Worm (Caenorhabditis elegans) whole organism, L1 larva: ENCODE measurements around the gene C16C10.2.

Source experiments
- C34B4.2 ChIP-seq: sonication (generic microtip); optimal IDR thresholded peaks from 2 replicates; lab custom pipeline; 2017; ENCODE audit warnings: mild to moderate bottlenecking, missing genetic modification characterization, missing compliant biosample characterization
- F16B12.6 ChIP-seq: fragments of 150-350 bp; optimal IDR thresholded peaks from 2 replicates; lab custom pipeline; 2014; ENCODE audit warnings: missing biosample characterization, missing genetic modification characterization
- Y116A8C.19 ChIP-seq: sonication (generic microtip); optimal IDR thresholded peaks from 2 replicates; lab custom pipeline; 2016; ENCODE audit warnings: missing compliant biosample characterization, missing genetic modification characterization, borderline replicate concordance
- aha-1 ChIP-seq: fragments of 150-350 bp; optimal IDR thresholded peaks from 2 replicates; lab custom pipeline; 2014; ENCODE audit warnings: missing biosample characterization, missing genetic modification characterization
- ama-1 ChIP-seq: fragments of 150-350 bp; optimal IDR thresholded peaks from 2 replicates; lab custom pipeline; 2014
- ceh-8 ChIP-seq: fragments of 200-800 bp; sonication (Bioruptor generic); optimal IDR thresholded peaks from 2 replicates; lab custom pipeline; 2018; ENCODE audit warnings: mild to moderate bottlenecking, missing genetic modification characterization, moderate library complexity, missing compliant biosample characterization
- ceh-90 ChIP-seq: sonication (generic microtip); optimal IDR thresholded peaks from 2 replicates; lab custom pipeline; 2016; ENCODE audit warnings: missing genetic modification characterization, missing compliant biosample characterization
- efl-1 ChIP-seq, 4 experiments: fragments of 150-350 bp; optimal IDR thresholded peaks in 3 of 4; peaks in 1 of 4; 1 replicate in 1 of 4; 2 replicates in 3 of 4; lab custom pipeline; 2014; ENCODE audit warnings: missing biosample characterization in 2 of 4, missing genetic modification characterization in 2 of 4, missing genetic modification reagents in 2 of 4
- efl-3 ChIP-seq: fragments of 200-800 bp; sonication (Bioruptor generic); optimal IDR thresholded peaks from 2 replicates; lab custom pipeline; 2018; ENCODE audit warnings: mild to moderate bottlenecking, missing genetic modification characterization, missing compliant biosample characterization
- egl-27 ChIP-seq, 2 experiments: fragments of 150-350 bp in 1 of 2; sonication (generic microtip); optimal IDR thresholded peaks; 3 replicates each; lab custom pipeline; 2017 to 2018; ENCODE audit warnings: missing biosample characterization in 2 of 2, missing genetic modification characterization in 2 of 2, missing genetic modification reagents in 2 of 2
- elt-3 ChIP-seq, 6 experiments: fragments of 150-350 bp in 1 of 6; sonication (generic microtip); optimal IDR thresholded peaks; 2 replicates each; lab custom pipeline; 2017 to 2018; ENCODE audit warnings: missing biosample characterization in 6 of 6, missing genetic modification characterization in 6 of 6, inconsistent platforms in 1 of 6
- grh-1 ChIP-seq: fragments of 200-800 bp; sonication (Bioruptor generic); IDR thresholded peaks from 2 replicates; pipeline ENCODE4 v1.3.6; 2022; ENCODE audit warnings: missing genetic modification reagents, missing genetic modification characterization, missing compliant biosample characterization
- hlh-17 ChIP-seq: fragments of 200-800 bp; sonication (Bioruptor generic); optimal IDR thresholded peaks from 2 replicates; lab custom pipeline; 2018; ENCODE audit warnings: missing genetic modification characterization, mild to moderate bottlenecking, missing compliant biosample characterization, moderate library complexity, borderline replicate concordance
- isw-1 ChIP-seq: fragments of 200-800 bp; sonication (Bioruptor generic); IDR thresholded peaks from 2 replicates; pipeline ENCODE4 v1.3.6; 2022; ENCODE audit warnings: missing genetic modification characterization, missing compliant biosample characterization
- jun-1 ChIP-seq: fragments of 150-350 bp; optimal IDR thresholded peaks from 2 replicates; lab custom pipeline; 2014; ENCODE audit warnings: missing biosample characterization, missing genetic modification reagents, missing genetic modification characterization
- lin-13 ChIP-seq: fragments of 150-350 bp; optimal IDR thresholded peaks from 2 replicates; lab custom pipeline; 2014; ENCODE audit warnings: missing biosample characterization, missing genetic modification reagents, missing genetic modification characterization
- lin-14 ChIP-seq: fragments of 200-800 bp; sonication (Bioruptor generic); optimal IDR thresholded peaks from 2 replicates; lab custom pipeline; 2018; ENCODE audit warnings: mild to moderate bottlenecking, missing genetic modification characterization, moderate library complexity, missing compliant biosample characterization
- lin-15B ChIP-seq: fragments of 150-350 bp; sonication (generic microtip); optimal IDR thresholded peaks from 3 replicates; lab custom pipeline; 2014; ENCODE audit warnings: missing biosample characterization, missing genetic modification characterization
- lin-35 ChIP-seq, 2 experiments: fragments of 150-350 bp; optimal IDR thresholded peaks; 2 replicates each; lab custom pipeline; 2014; ENCODE audit warnings: missing biosample characterization in 2 of 2, missing genetic modification characterization in 2 of 2, missing genetic modification reagents in 2 of 2
- lin-39 ChIP-seq: fragments of 150-350 bp; optimal IDR thresholded peaks from 2 replicates; lab custom pipeline; 2014; ENCODE audit warnings: missing biosample characterization, missing genetic modification reagents, missing genetic modification characterization
- lir-3 ChIP-seq: sonication (generic microtip); optimal IDR thresholded peaks from 2 replicates; lab custom pipeline; 2016; ENCODE audit warnings: mild to moderate bottlenecking, missing genetic modification characterization, moderate library complexity, missing compliant biosample characterization; ENCODE audit not compliant: poor library complexity
- mdl-1 ChIP-seq, 2 experiments: fragments of 150-350 bp; optimal IDR thresholded peaks; 2 replicates each; lab custom pipeline; 2014 to 2017; ENCODE audit warnings: missing biosample characterization in 2 of 2, missing genetic modification characterization in 2 of 2, inconsistent platforms in 1 of 2
- mef-2 ChIP-seq: fragments of 150-350 bp; optimal IDR thresholded peaks from 2 replicates; lab custom pipeline; 2014; ENCODE audit warnings: missing biosample characterization, missing genetic modification characterization
- mep-1 ChIP-seq: fragments of 150-350 bp; optimal IDR thresholded peaks from 2 replicates; lab custom pipeline; 2014; ENCODE audit warnings: missing biosample characterization, missing genetic modification characterization
- nhr-11 ChIP-seq: fragments of 150-350 bp; optimal IDR thresholded peaks from 2 replicates; lab custom pipeline; 2014; ENCODE audit warnings: missing biosample characterization, missing genetic modification characterization
- nhr-12 ChIP-seq: sonication (generic microtip); optimal IDR thresholded peaks from 2 replicates; lab custom pipeline; 2017; ENCODE audit warnings: missing biosample characterization, missing genetic modification characterization
- nhr-19 ChIP-seq: fragments of 200-800 bp; sonication (Bioruptor generic); conservative IDR thresholded peaks from 2 replicates; pipeline ENCODE4 v1.3.6; 2022; ENCODE audit warnings: missing genetic modification characterization, missing compliant biosample characterization
- nhr-20 ChIP-seq: sonication (generic microtip); optimal IDR thresholded peaks from 2 replicates; lab custom pipeline; 2016; ENCODE audit warnings: mild to moderate bottlenecking, missing genetic modification characterization, missing compliant biosample characterization
- nhr-47 ChIP-seq: sonication (generic microtip); optimal IDR thresholded peaks from 2 replicates; lab custom pipeline; 2016; ENCODE audit warnings: mild to moderate bottlenecking, missing genetic modification characterization, moderate library complexity, missing compliant biosample characterization
- nhr-76 ChIP-seq: sonication (generic microtip); optimal IDR thresholded peaks from 2 replicates; lab custom pipeline; 2017; ENCODE audit warnings: missing biosample characterization, missing genetic modification characterization
- nhr-84 ChIP-seq: sonication (generic microtip); optimal IDR thresholded peaks from 2 replicates; lab custom pipeline; 2017; ENCODE audit warnings: missing biosample characterization, missing genetic modification characterization
- nhr-85 ChIP-seq: sonication (generic microtip); peaks from one replicate; lab custom pipeline; 2016; ENCODE audit warnings: missing genetic modification characterization, inconsistent platforms, missing compliant biosample characterization
- rnt-1 ChIP-seq: sonication (generic microtip); optimal IDR thresholded peaks from 2 replicates; lab custom pipeline; 2016; ENCODE audit warnings: mild to moderate bottlenecking, missing genetic modification characterization, moderate library complexity, missing compliant biosample characterization
- skn-1 ChIP-seq: fragments of 150-350 bp; optimal IDR thresholded peaks from 2 replicates; lab custom pipeline; 2014; ENCODE audit warnings: missing biosample characterization, missing genetic modification characterization
- sox-4 ChIP-seq: sonication (generic microtip); optimal IDR thresholded peaks from 2 replicates; lab custom pipeline; 2016; ENCODE audit warnings: missing genetic modification characterization, missing compliant biosample characterization
- sptf-1 ChIP-seq: fragments of 150-350 bp; optimal IDR thresholded peaks from 2 replicates; lab custom pipeline; 2014; ENCODE audit warnings: missing biosample characterization, missing genetic modification characterization
- swsn-7 ChIP-seq: sonication (generic microtip); optimal IDR thresholded peaks from 2 replicates; lab custom pipeline; 2016; ENCODE audit warnings: missing genetic modification characterization, missing compliant biosample characterization
- unc-86 ChIP-seq: sonication (generic microtip); optimal IDR thresholded peaks from 2 replicates; lab custom pipeline; 2016; ENCODE audit warnings: missing genetic modification characterization, missing compliant biosample characterization
- unc-98 ChIP-seq: fragments of 200-800 bp; sonication (Bioruptor generic); IDR thresholded peaks from 2 replicates; pipeline ENCODE4 v1.3.6; 2022; ENCODE audit warnings: missing genetic modification characterization, missing compliant biosample characterization
- xbp-1 ChIP-seq: sonication (generic microtip); optimal IDR thresholded peaks from 2 replicates; lab custom pipeline; 2016; ENCODE audit warnings: missing genetic modification characterization, missing compliant biosample characterization
- zag-1 ChIP-seq: fragments of 150-350 bp; optimal IDR thresholded peaks from 2 replicates; lab custom pipeline; 2014; ENCODE audit warnings: missing biosample characterization, missing genetic modification characterization
- zip-4 ChIP-seq: fragments of 200-800 bp; sonication (Bioruptor generic); optimal IDR thresholded peaks from 2 replicates; lab custom pipeline; 2018; ENCODE audit warnings: mild to moderate bottlenecking, missing genetic modification characterization, moderate library complexity, missing compliant biosample characterization
- ztf-11 ChIP-seq, 2 experiments: sonication (generic microtip); optimal IDR thresholded peaks; 2 replicates each; lab custom pipeline; 2016 to 2017; ENCODE audit warnings: missing genetic modification characterization in 2 of 2, missing biosample characterization in 1 of 2, missing compliant biosample characterization in 1 of 2
- ztf-4 ChIP-seq: fragments of 150-350 bp; optimal IDR thresholded peaks from 2 replicates; lab custom pipeline; 2014; ENCODE audit warnings: missing biosample characterization, missing genetic modification characterization

Gene C16C10.2

DNA sequence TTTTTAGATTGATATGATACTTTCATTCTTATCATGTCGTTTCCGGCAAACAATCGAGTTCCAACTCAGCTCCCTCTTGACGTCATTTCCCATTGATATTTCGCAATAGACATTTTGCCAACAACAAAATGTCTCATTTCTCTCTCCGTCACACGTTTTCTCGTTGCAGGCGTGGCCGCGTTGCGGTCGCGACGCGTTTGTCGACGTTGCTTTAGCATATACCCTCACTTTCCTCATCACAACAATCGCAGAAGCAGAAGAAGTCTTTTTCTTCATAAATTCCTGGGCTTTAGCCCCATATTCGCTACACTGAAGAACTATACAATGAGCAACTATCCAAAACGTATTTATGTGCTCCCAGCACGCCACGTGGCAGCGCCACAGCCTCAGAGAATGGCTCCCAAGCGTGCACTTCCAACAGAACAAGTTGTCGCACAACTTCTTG, 15.2 kb upstream of the C16C10.2 start, which contains the start of gene xbp-1 (continued):
- TF ChIP-seq nhr-12 (tag; lab: Kevin White, UChicago) (no peak), sox-4 (tag; lab: Kevin White, UChicago) (no peak), ceh-90 (tag; lab: Kevin White, UChicago) (no peak), zag-1 (tag; lab: Kevin White, UChicago) (no peak), lin-13 (GFP tag; lab: Kevin White, UChicago) (peak; percentile 83), egl-27 (tag; optimal IDR thresholded peaks at IDR 0.05; lab: Kevin White, UChicago) (peak in 1 of 2 experiments; percentile 65), xbp-1 (tag; lab: Kevin White, UChicago) (no peak), nhr-20 (tag; lab: Kevin White, UChicago) (peak; percentile 84), efl-1 (optimal IDR thresholded peaks at IDR 0.05; lab: Kevin White, UChicago) (peak; percentile 76 to 86), efl-1 (GFP tag; optimal IDR thresholded peaks at IDR 0.05 in 1 of 2; lab: Kevin White, UChicago) (peak; percentile 67 to 95), ztf-4 (peak; percentile 66), skn-1 (tag; lab: Kevin White, UChicago) (peak; percentile 95), lin-39 (tag; lab: Kevin White, UChicago) (no peak), aha-1 (tag; lab: Kevin White, UChicago) (no peak), jun-1 (peak; percentile 94), efl-3 (GFP tag; lab: Kevin White, UChicago) (no peak), nhr-11 (tag; lab: Kevin White, UChicago) (peak; percentile 75), isw-1 (GFP tag; lab: Robert Waterston, UW) (peak; percentile 79), lin-14 (GFP tag; lab: Kevin White, UChicago) (peak; percentile 97), lin-15B (tag; lab: Kevin White, UChicago) (peak; percentile 68), sptf-1 (no peak), mdl-1 (tag; optimal IDR thresholded peaks at IDR 0.05; lab: Kevin White, UChicago) (peak in 1 of 2 experiments; percentile 92), mep-1 (tag; lab: Kevin White, UChicago) (peak; percentile 91), lin-35 (GFP tag; optimal IDR thresholded peaks at IDR 0.05; lab: Kevin White, UChicago) (peak; percentile 80 to 87), hlh-17 (GFP tag; lab: Kevin White, UChicago) (no peak), rnt-1 (peak; percentile 89), Y116A8C.19 (tag; lab: Kevin White, UChicago) (no peak), nhr-47 (tag; lab: Kevin White, UChicago) (peak; percentile 88), ceh-8 (GFP tag; lab: Kevin White, UChicago) (peak; percentile 30), unc-86 (peak; percentile 64), grh-1 (GFP tag; lab: Robert Waterston, UW) (no peak), F16B12.6 (tag; lab: Kevin White, UChicago) (peak; percentile 44), nhr-85 (peak; percentile 73), nhr-76 (tag; lab: Kevin White, UChicago) (no peak), C34B4.2 (no peak), elt-3 (tag; optimal IDR thresholded peaks at IDR 0.05; lab: Kevin White, UChicago) (peak in 4 of 6 experiments; percentile 25 to 75 (median 64)), ama-1 (lab: Kevin White, UChicago) (peak; percentile 45), nhr-84 (no peak), mef-2 (tag; lab: Kevin White, UChicago) (no peak), swsn-7 (peak; percentile 78), nhr-19 (GFP tag; lab: Robert Waterston, UW) (peak; percentile 67), zip-4 (GFP tag; lab: Kevin White, UChicago) (peak; percentile 99), ztf-11 (tag; optimal IDR thresholded peaks at IDR 0.05; lab: Kevin White, UChicago) (peak in 1 of 2 experiments; percentile 31), unc-98 (GFP tag; lab: Robert Waterston, UW) (0 out of 2 replicates have a peak, but pooled peaks have one; percentile 31), lir-3 (tag; lab: Kevin White, UChicago) (peak; percentile 59)
